Worm (Caenorhabditis elegans) whole organism, L1 larva: ENCODE results near the gene fbxc-45.
"Not testable (repeated sequence)": the region's sequence is repeated elsewhere in the genome, so short reads cannot be mapped to it uniquely, and the experiment has no call there.

Experiments used
- C16A3.4 ChIP-seq: fragments of 150-350 bp; optimal IDR thresholded peaks from 2 replicates; lab custom pipeline; 2014; ENCODE audit warnings: missing biosample characterization, missing genetic modification characterization
- C34B4.2 ChIP-seq: sonication (generic microtip); optimal IDR thresholded peaks from 2 replicates; lab custom pipeline; 2017; ENCODE audit warnings: mild to moderate bottlenecking, missing genetic modification characterization, missing compliant biosample characterization
- F16B12.6 ChIP-seq: fragments of 150-350 bp; optimal IDR thresholded peaks from 2 replicates; lab custom pipeline; 2014; ENCODE audit warnings: missing biosample characterization, missing genetic modification characterization
- aly-2 ChIP-seq: fragments of 150-350 bp; optimal IDR thresholded peaks from 2 replicates; lab custom pipeline; 2014; ENCODE audit warnings: missing biosample characterization, missing genetic modification characterization
- blmp-1 ChIP-seq: fragments of 150-350 bp; optimal IDR thresholded peaks from 2 replicates; lab custom pipeline; 2014; ENCODE audit warnings: missing biosample characterization, missing genetic modification characterization
- ceh-8 ChIP-seq: fragments of 200-800 bp; sonication (Bioruptor generic); optimal IDR thresholded peaks from 2 replicates; lab custom pipeline; 2018; ENCODE audit warnings: mild to moderate bottlenecking, missing genetic modification characterization, moderate library complexity, missing compliant biosample characterization
- ceh-82 ChIP-seq, 3 experiments: fragments of 150-350 bp in 1 of 3; sonication (generic microtip) in 2 of 3; optimal IDR thresholded peaks; 2 replicates each; lab custom pipeline; 2014 to 2017; ENCODE audit warnings: missing biosample characterization in 3 of 3, missing genetic modification characterization in 3 of 3
- ceh-88 ChIP-seq: fragments of 200-800 bp; sonication (Bioruptor generic); IDR thresholded peaks from 2 replicates; pipeline ENCODE4 v1.3.6; 2022; ENCODE audit warnings: missing genetic modification characterization, missing compliant biosample characterization
- dpl-1 ChIP-seq, 3 experiments: fragments of 150-350 bp in 2 of 3; sonication (generic microtip) in 1 of 3; optimal IDR thresholded peaks; 2 replicates each; lab custom pipeline; 2014 to 2017; ENCODE audit warnings: missing biosample characterization in 3 of 3, missing genetic modification characterization in 3 of 3, missing genetic modification reagents in 3 of 3
- dsc-1 ChIP-seq: sonication (generic microtip); optimal IDR thresholded peaks from 2 replicates; lab custom pipeline; 2016; ENCODE audit warnings: mild to moderate bottlenecking, missing genetic modification characterization, missing compliant biosample characterization
- efl-1 ChIP-seq, 4 experiments: fragments of 150-350 bp; optimal IDR thresholded peaks in 3 of 4; peaks in 1 of 4; 1 replicate in 1 of 4; 2 replicates in 3 of 4; lab custom pipeline; 2014; ENCODE audit warnings: missing biosample characterization in 2 of 4, missing genetic modification characterization in 2 of 4, missing genetic modification reagents in 2 of 4
- egl-13 ChIP-seq: sonication (generic microtip); optimal IDR thresholded peaks from 2 replicates; lab custom pipeline; 2016; ENCODE audit warnings: missing genotype, missing genetic modification reagents, missing genetic modification characterization, missing compliant biosample characterization
- fkh-4 ChIP-seq: sonication (generic microtip); optimal IDR thresholded peaks from 2 replicates; lab custom pipeline; 2016; ENCODE audit warnings: missing compliant biosample characterization, missing genetic modification characterization, borderline replicate concordance
- fkh-8 ChIP-seq: sonication (generic microtip); optimal IDR thresholded peaks from 2 replicates; lab custom pipeline; 2016; ENCODE audit warnings: mild to moderate bottlenecking, missing genetic modification characterization, missing compliant biosample characterization
- hlh-17 ChIP-seq: fragments of 200-800 bp; sonication (Bioruptor generic); optimal IDR thresholded peaks from 2 replicates; lab custom pipeline; 2018; ENCODE audit warnings: missing genetic modification characterization, mild to moderate bottlenecking, missing compliant biosample characterization, moderate library complexity, borderline replicate concordance
- hpl-2 ChIP-seq: fragments of 150-350 bp; optimal IDR thresholded peaks from 2 replicates; lab custom pipeline; 2014; ENCODE audit warnings: missing biosample characterization, missing genetic modification reagents, missing genetic modification characterization
- irx-1 ChIP-seq: sonication (generic microtip); optimal IDR thresholded peaks from 2 replicates; lab custom pipeline; 2016; ENCODE audit warnings: missing genetic modification characterization, missing compliant biosample characterization
- isw-1 ChIP-seq: fragments of 200-800 bp; sonication (Bioruptor generic); IDR thresholded peaks from 2 replicates; pipeline ENCODE4 v1.3.6; 2022; ENCODE audit warnings: missing genetic modification characterization, missing compliant biosample characterization
- jun-1 ChIP-seq: fragments of 150-350 bp; optimal IDR thresholded peaks from 2 replicates; lab custom pipeline; 2014; ENCODE audit warnings: missing biosample characterization, missing genetic modification reagents, missing genetic modification characterization
- lin-14 ChIP-seq: fragments of 200-800 bp; sonication (Bioruptor generic); optimal IDR thresholded peaks from 2 replicates; lab custom pipeline; 2018; ENCODE audit warnings: mild to moderate bottlenecking, missing genetic modification characterization, moderate library complexity, missing compliant biosample characterization
- lin-39 ChIP-seq: fragments of 150-350 bp; optimal IDR thresholded peaks from 2 replicates; lab custom pipeline; 2014; ENCODE audit warnings: missing biosample characterization, missing genetic modification reagents, missing genetic modification characterization
- mab-9 ChIP-seq: fragments of 200-800 bp; sonication (Bioruptor generic); IDR thresholded peaks from 2 replicates; pipeline ENCODE4 v1.3.6; 2022; ENCODE audit warnings: missing genetic modification reagents, missing genetic modification characterization, missing compliant biosample characterization
- nhr-20 ChIP-seq: sonication (generic microtip); optimal IDR thresholded peaks from 2 replicates; lab custom pipeline; 2016; ENCODE audit warnings: mild to moderate bottlenecking, missing genetic modification characterization, missing compliant biosample characterization
- nhr-237 ChIP-seq: fragments of 150-350 bp; optimal IDR thresholded peaks from 2 replicates; lab custom pipeline; 2014; ENCODE audit warnings: missing biosample characterization, missing genetic modification characterization
- nhr-28 ChIP-seq: fragments of 150-350 bp; optimal IDR thresholded peaks from 2 replicates; lab custom pipeline; 2014; ENCODE audit warnings: missing biosample characterization, missing genetic modification characterization
- nhr-47 ChIP-seq: sonication (generic microtip); optimal IDR thresholded peaks from 2 replicates; lab custom pipeline; 2016; ENCODE audit warnings: mild to moderate bottlenecking, missing genetic modification characterization, moderate library complexity, missing compliant biosample characterization
- nhr-76 ChIP-seq: sonication (generic microtip); optimal IDR thresholded peaks from 2 replicates; lab custom pipeline; 2017; ENCODE audit warnings: missing biosample characterization, missing genetic modification characterization
- nhr-84 ChIP-seq: sonication (generic microtip); optimal IDR thresholded peaks from 2 replicates; lab custom pipeline; 2017; ENCODE audit warnings: missing biosample characterization, missing genetic modification characterization
- nhr-85 ChIP-seq: sonication (generic microtip); peaks from one replicate; lab custom pipeline; 2016; ENCODE audit warnings: missing genetic modification characterization, inconsistent platforms, missing compliant biosample characterization
- nhr-90 ChIP-seq: sonication (generic microtip); optimal IDR thresholded peaks from 2 replicates; lab custom pipeline; 2016; ENCODE audit warnings: mild to moderate bottlenecking, missing genetic modification characterization, missing compliant biosample characterization; ENCODE audit not compliant: poor library complexity
- rnt-1 ChIP-seq: sonication (generic microtip); optimal IDR thresholded peaks from 2 replicates; lab custom pipeline; 2016; ENCODE audit warnings: mild to moderate bottlenecking, missing genetic modification characterization, moderate library complexity, missing compliant biosample characterization
- skn-1 ChIP-seq: fragments of 150-350 bp; optimal IDR thresholded peaks from 2 replicates; lab custom pipeline; 2014; ENCODE audit warnings: missing biosample characterization, missing genetic modification characterization
- snu-23 ChIP-seq: sonication (generic microtip); optimal IDR thresholded peaks from 2 replicates; lab custom pipeline; 2016; ENCODE audit warnings: missing genetic modification characterization, missing compliant biosample characterization
- sptf-1 ChIP-seq: fragments of 150-350 bp; optimal IDR thresholded peaks from 2 replicates; lab custom pipeline; 2014; ENCODE audit warnings: missing biosample characterization, missing genetic modification characterization
- swsn-7 ChIP-seq: sonication (generic microtip); optimal IDR thresholded peaks from 2 replicates; lab custom pipeline; 2016; ENCODE audit warnings: missing genetic modification characterization, missing compliant biosample characterization
- tbx-2 ChIP-seq: sonication (generic microtip); optimal IDR thresholded peaks from 2 replicates; lab custom pipeline; 2016; ENCODE audit warnings: missing genetic modification characterization, missing compliant biosample characterization
- unc-130 ChIP-seq: fragments of 150-350 bp; optimal IDR thresholded peaks from 2 replicates; lab custom pipeline; 2017; ENCODE audit warnings: missing biosample characterization, missing genetic modification characterization, inconsistent platforms
- unc-98 ChIP-seq: fragments of 200-800 bp; sonication (Bioruptor generic); IDR thresholded peaks from 2 replicates; pipeline ENCODE4 v1.3.6; 2022; ENCODE audit warnings: missing genetic modification characterization, missing compliant biosample characterization

Gene fbxc-45

DNA sequence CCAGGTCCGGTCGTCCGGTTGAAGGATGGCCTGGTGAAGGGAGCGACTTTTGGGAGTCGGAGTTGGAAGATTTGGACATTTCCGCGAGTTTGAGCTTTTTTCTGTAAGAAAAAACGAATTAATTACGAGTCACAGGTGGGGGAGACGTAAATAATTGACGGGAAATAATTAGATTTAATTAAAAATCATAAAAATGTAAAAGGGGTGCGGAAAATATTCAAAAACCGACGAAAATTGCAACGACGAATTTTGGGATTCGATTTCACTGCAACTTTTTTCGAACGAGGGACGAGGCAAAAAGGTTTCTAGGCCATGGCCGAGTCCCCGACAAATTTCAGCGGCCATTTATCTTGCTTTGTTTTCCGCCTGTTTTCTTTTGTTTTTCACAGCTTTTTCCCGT lies 27.4 kb downstream of the fbxc-45 start, which contains the start of gene Y54G2A.19:
TSS of gene Y54G2A.19 (minus strand) at position 101 of the 400 bp plus-strand sequence.
- TF ChIP-seq ceh-82 (tag; optimal IDR thresholded peaks at IDR 0.05; lab: Kevin White, UChicago); C16A3.4 (tag; lab: Kevin White, UChicago); skn-1 (tag; lab: Kevin White, UChicago): not testable (repeated sequence)

DNA sequence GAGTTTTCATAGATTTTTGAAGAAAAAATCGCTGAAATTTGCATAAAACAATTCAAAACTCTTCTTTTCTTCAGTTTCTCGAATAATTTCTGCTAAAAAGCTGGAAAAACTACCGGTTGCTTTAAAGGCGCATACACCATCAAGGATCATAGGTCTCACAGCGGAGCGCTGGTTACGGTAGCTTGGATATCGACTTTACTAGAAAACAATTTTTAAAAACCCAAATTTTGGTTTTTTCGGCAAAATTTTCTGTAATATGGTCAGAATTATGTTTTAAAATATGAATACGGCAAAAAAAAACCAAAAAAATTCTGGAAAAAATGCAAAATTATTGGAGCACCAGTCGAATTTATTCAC lies 28.6 kb downstream of the fbxc-45 start:
- no peak for TF ChIP-seq F16B12.6 (tag; lab: Kevin White, UChicago)
- no peak for TF ChIP-seq hlh-17 (GFP tag; lab: Kevin White, UChicago)
- no peak for TF ChIP-seq mab-9
- no peak for TF ChIP-seq rnt-1 (tag; lab: Kevin White, UChicago)
- no peak for TF ChIP-seq lin-14 (GFP tag; lab: Kevin White, UChicago)

DNA sequence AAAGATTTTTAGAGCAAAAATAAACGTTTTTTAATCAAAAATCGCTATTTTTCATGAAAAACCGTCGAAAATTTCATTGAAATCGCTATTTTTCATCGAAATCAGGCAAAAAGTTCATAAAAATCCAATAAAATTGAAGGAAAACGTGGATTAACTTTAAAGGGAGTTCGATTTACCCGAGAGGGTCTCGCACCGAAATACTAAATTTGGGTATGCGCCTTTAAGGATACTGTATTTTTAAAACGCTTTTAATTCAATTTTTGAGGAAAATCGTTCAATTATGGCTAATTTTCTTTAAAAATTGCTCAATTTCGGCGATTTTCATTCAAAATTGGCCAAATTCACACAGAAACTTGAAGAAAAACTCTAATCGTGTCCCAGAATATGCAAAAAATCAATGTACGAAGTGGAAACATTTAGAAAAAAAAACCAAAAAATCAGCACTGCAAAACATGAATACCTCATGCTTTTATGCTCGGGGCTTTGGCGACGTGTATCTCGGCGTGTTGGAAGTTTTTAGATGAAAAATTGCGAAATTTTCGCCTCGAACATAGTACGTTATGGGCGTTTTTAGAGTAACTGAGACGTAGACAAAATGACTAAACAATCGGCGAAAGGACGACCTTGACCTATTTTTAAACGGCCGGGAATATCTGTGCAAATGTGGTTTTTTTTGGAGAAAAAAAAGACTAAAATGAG lies 29.1 kb downstream of the fbxc-45 start:
- peak; percentile 1 for TF ChIP-seq skn-1 (tag; lab: Kevin White, UChicago)
- peak; percentile 69 for TF ChIP-seq blmp-1 (tag; lab: Kevin White, UChicago)
- no peak for TF ChIP-seq tbx-2
- no peak for TF ChIP-seq ceh-88 (GFP tag; lab: Robert Waterston, UW)
- TF ChIP-seq nhr-85 (tag; lab: Kevin White, UChicago) = peak; percentile 76
- TF ChIP-seq unc-130 (tag; lab: Kevin White, UChicago) = no peak
- TF ChIP-seq, all 84 proteins: peak for 3

ce11 chrIV:2892395-2892786 lies 29.7 kb downstream of the fbxc-45 start, which contains the start of gene Y54G2A.18:
TSS of gene Y54G2A.18 (minus strand) at chrIV:2892495.
- TF ChIP-seq snu-23 (GFP tag; lab: Kevin White, UChicago) = no peak
- TF ChIP-seq hpl-2 (GFP tag; lab: Kevin White, UChicago) = no peak
- no peak for TF ChIP-seq nhr-20 (tag; lab: Kevin White, UChicago)

- no peak for TF ChIP-seq efl-1 (optimal IDR thresholded peaks at IDR 0.05; lab: Kevin White, UChicago)
- TF ChIP-seq efl-1 (GFP tag; optimal IDR thresholded peaks at IDR 0.05 in 1 of 2; lab: Kevin White, UChicago) = peak in 1 of 2 experiments; percentile 59
- no peak for TF ChIP-seq nhr-28
Observed at ce11 chrIV:2891535-2892233, 30.4 kb downstream of the fbxc-45 start.

DNA sequence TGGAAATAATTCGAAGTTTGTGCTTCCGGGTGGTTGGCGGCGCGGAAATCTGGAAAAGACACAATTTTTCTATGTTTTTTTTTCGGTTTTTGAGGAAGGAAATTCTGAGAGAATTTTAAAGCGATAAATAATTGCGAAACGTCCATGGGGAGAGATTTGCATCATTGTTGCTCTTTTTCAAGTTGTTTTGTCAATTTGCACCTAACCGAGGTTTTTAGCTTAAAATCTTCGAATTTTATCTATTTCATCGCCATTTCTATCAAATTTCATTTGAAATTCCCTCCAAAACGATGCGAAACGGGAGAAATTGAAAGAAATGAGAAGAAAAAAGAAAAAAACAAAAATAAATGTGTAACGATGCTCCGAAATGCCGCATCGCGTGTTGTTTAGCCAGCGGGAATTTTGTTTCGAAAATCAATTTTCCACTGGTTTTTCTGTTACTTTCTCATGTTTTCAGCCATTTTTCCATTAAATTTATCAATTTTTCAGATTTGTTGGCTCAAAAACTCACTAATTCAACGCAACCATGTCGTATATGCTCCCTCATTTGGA lies 31.6 kb downstream of the fbxc-45 start, which contains the start of the genes nprt-1 and dib-1:
TSS of gene nprt-1 (minus strand) at position 51 of the 552 bp plus-strand sequence.
TSS of gene dib-1 (plus strand) at position 482 of the 552 bp plus-strand sequence.
- TF ChIP-seq fkh-8 (tag; lab: Kevin White, UChicago) = peak; percentile 6
- no peak for TF ChIP-seq aly-2 (tag; lab: Kevin White, UChicago)
- TF ChIP-seq C16A3.4 (tag; lab: Kevin White, UChicago) = peak; percentile 4
- peak; percentile 27 for TF ChIP-seq nhr-237
- peak; percentile 68 for TF ChIP-seq nhr-47 (tag; lab: Kevin White, UChicago)
- TF ChIP-seq nhr-90 (tag; lab: Kevin White, UChicago) = peak; percentile 37
- TF ChIP-seq hlh-17 (GFP tag; lab: Kevin White, UChicago) = no peak
- TF ChIP-seq dpl-1 (GFP tag; optimal IDR thresholded peaks at IDR 0.05; lab: Kevin White, UChicago) = peak; percentile 88 to 93 (median 90)
- TF ChIP-seq lin-39 (tag; lab: Kevin White, UChicago) = no peak
- peak; percentile 42 for TF ChIP-seq F16B12.6 (tag; lab: Kevin White, UChicago)
- no peak for TF ChIP-seq fkh-4 (tag; lab: Kevin White, UChicago)
- TF ChIP-seq jun-1 = no peak
- no peak for TF ChIP-seq unc-98 (GFP tag; lab: Robert Waterston, UW)
- no peak for TF ChIP-seq ceh-8 (GFP tag; lab: Kevin White, UChicago)
- no peak for TF ChIP-seq egl-13 (tag; lab: Kevin White, UChicago)
- no peak for TF ChIP-seq irx-1 (tag; lab: Kevin White, UChicago)
- no peak for TF ChIP-seq C34B4.2
- TF ChIP-seq tbx-2 = peak; percentile 57
- no peak for TF ChIP-seq sptf-1
- no peak for TF ChIP-seq nhr-76
- TF ChIP-seq dsc-1 (tag; lab: Kevin White, UChicago) = peak; percentile 44
- peak; percentile 28 for TF ChIP-seq unc-130 (tag; lab: Kevin White, UChicago)
- TF ChIP-seq isw-1 (GFP tag; lab: Robert Waterston, UW) = peak; percentile 52
- no peak for TF ChIP-seq nhr-84 (tag; lab: Kevin White, UChicago)
- peak; percentile 78 for TF ChIP-seq snu-23 (GFP tag; lab: Kevin White, UChicago)
- TF ChIP-seq swsn-7 (tag; lab: Kevin White, UChicago) = peak; percentile 51
